Worm (Caenorhabditis elegans) whole organism, mixed stage, embryonic: ENCODE data around the gene clec-261.
"Not testable (repeated sequence)": the region's sequence is repeated elsewhere in the genome, so short reads cannot be mapped to it uniquely, and the experiment has no call there.

Experiments
- M03D4.4 ChIP-seq: sonication (generic microtip); optimal IDR thresholded peaks from 2 replicates; lab custom pipeline; 2017; ENCODE audit warnings: mild to moderate bottlenecking, missing genetic modification characterization, missing compliant biosample characterization
- bed-3 ChIP-seq: fragments of 200-800 bp; sonication (Bioruptor generic); optimal IDR thresholded peaks from 3 replicates; lab custom pipeline; 2018; ENCODE audit warnings: mild to moderate bottlenecking, missing genetic modification characterization, moderate library complexity, missing compliant biosample characterization
- blmp-1 ChIP-seq: fragments of 150-350 bp; optimal IDR thresholded peaks from 2 replicates; lab custom pipeline; 2014; ENCODE audit warnings: missing biosample characterization, missing genetic modification characterization
- ceh-39 ChIP-seq: fragments of 150-350 bp; optimal IDR thresholded peaks from 2 replicates; lab custom pipeline; 2014; ENCODE audit warnings: missing biosample characterization, missing genetic modification characterization
- ceh-43 ChIP-seq: fragments of 200-800 bp; sonication (Bioruptor generic); optimal IDR thresholded peaks from 2 replicates; lab custom pipeline; 2018; ENCODE audit warnings: mild to moderate bottlenecking, missing genetic modification characterization, moderate library complexity, missing compliant biosample characterization
- ceh-83 ChIP-seq: fragments of 200-800 bp; sonication (Bioruptor generic); optimal IDR thresholded peaks from 2 replicates; lab custom pipeline; 2018; ENCODE audit warnings: mild to moderate bottlenecking, missing genetic modification characterization, missing compliant biosample characterization
- cnd-1 ChIP-seq: fragments of 200-800 bp; sonication (Bioruptor generic); optimal IDR thresholded peaks from 2 replicates; lab custom pipeline; 2018; ENCODE audit warnings: mild to moderate bottlenecking, missing genetic modification characterization, missing compliant biosample characterization
- drap-1 ChIP-seq: fragments of 200-800 bp; sonication (Bioruptor generic); optimal IDR thresholded peaks from 3 replicates; lab custom pipeline; 2018; ENCODE audit warnings: mild to moderate bottlenecking, missing genetic modification characterization, missing compliant biosample characterization
- elt-1 ChIP-seq: sonication (generic microtip); optimal IDR thresholded peaks from 2 replicates; lab custom pipeline; 2017; ENCODE audit warnings: missing genetic modification characterization, mild to moderate bottlenecking, missing compliant biosample characterization, antibody characterized with exemption, moderate library complexity, borderline replicate concordance; ENCODE audit not compliant: insufficient read depth
- flh-1 ChIP-seq: fragments of 200-800 bp; sonication (Bioruptor generic); optimal IDR thresholded peaks from 2 replicates; lab custom pipeline; 2018; ENCODE audit warnings: mild to moderate bottlenecking, missing genetic modification characterization, moderate library complexity, missing compliant biosample characterization
- lin-13 ChIP-seq: fragments of 150-350 bp; optimal IDR thresholded peaks from 2 replicates; lab custom pipeline; 2014; ENCODE audit warnings: missing biosample characterization, missing genetic modification characterization
- lin-32 ChIP-seq: fragments of 200-800 bp; sonication (Bioruptor generic); optimal IDR thresholded peaks from 2 replicates; lab custom pipeline; 2018; ENCODE audit warnings: mild to moderate bottlenecking, missing genetic modification characterization, missing compliant biosample characterization
- lsy-2 ChIP-seq: fragments of 150-350 bp; optimal IDR thresholded peaks from 2 replicates; lab custom pipeline; 2014; ENCODE audit warnings: missing biosample characterization, missing genetic modification characterization
- mab-5 ChIP-seq: fragments of 150-350 bp; optimal IDR thresholded peaks from 2 replicates; lab custom pipeline; 2014; ENCODE audit warnings: missing biosample characterization, missing genetic modification characterization
- mep-1 ChIP-seq: fragments of 150-350 bp; optimal IDR thresholded peaks from 2 replicates; lab custom pipeline; 2017; ENCODE audit warnings: missing biosample characterization, missing genetic modification reagents, missing genetic modification characterization, inconsistent platforms
- mls-2 ChIP-seq: sonication (generic microtip); optimal IDR thresholded peaks from 2 replicates; lab custom pipeline; 2016; ENCODE audit warnings: mild to moderate bottlenecking, missing genetic modification characterization, moderate library complexity, missing compliant biosample characterization
- nhr-237 ChIP-seq: fragments of 150-350 bp; optimal IDR thresholded peaks from 2 replicates; lab custom pipeline; 2014; ENCODE audit warnings: missing biosample characterization, missing genetic modification characterization
- nhr-28 ChIP-seq: fragments of 150-350 bp; optimal IDR thresholded peaks from 2 replicates; lab custom pipeline; 2014; ENCODE audit warnings: missing biosample characterization, missing genetic modification characterization
- nhr-76 ChIP-seq: sonication (generic microtip); optimal IDR thresholded peaks from 2 replicates; lab custom pipeline; 2017; ENCODE audit warnings: missing biosample characterization, missing genetic modification characterization
- sem-2 ChIP-seq: fragments of 200-800 bp; sonication (Bioruptor generic); optimal IDR thresholded peaks from 2 replicates; lab custom pipeline; 2018; ENCODE audit warnings: mild to moderate bottlenecking, missing genetic modification characterization, missing compliant biosample characterization
- sptf-1 ChIP-seq: sonication (generic microtip); optimal IDR thresholded peaks from 2 replicates; lab custom pipeline; 2017; ENCODE audit warnings: mild to moderate bottlenecking, missing genetic modification characterization, moderate library complexity, missing compliant biosample characterization
- tbx-8 ChIP-seq: fragments of 200-800 bp; sonication (Bioruptor generic); optimal IDR thresholded peaks from 2 replicates; lab custom pipeline; 2018; ENCODE audit warnings: mild to moderate bottlenecking, missing genetic modification characterization, moderate library complexity, missing compliant biosample characterization
- unc-120 ChIP-seq: sonication (generic microtip); optimal IDR thresholded peaks from 2 replicates; lab custom pipeline; 2017; ENCODE audit warnings: missing genetic modification characterization, missing compliant biosample characterization; ENCODE audit not compliant: poor library complexity, severe bottlenecking
- unc-39 ChIP-seq: fragments of 150-350 bp; optimal IDR thresholded peaks from 2 replicates; lab custom pipeline; 2014; ENCODE audit warnings: missing biosample characterization, missing genetic modification characterization
- unc-62 ChIP-seq: fragments of 150-350 bp; optimal IDR thresholded peaks from 2 replicates; lab custom pipeline; 2014; ENCODE audit warnings: missing biosample characterization, missing genetic modification reagents, missing genetic modification characterization
- zip-8 ChIP-seq: fragments of 150-350 bp; optimal IDR thresholded peaks from 2 replicates; lab custom pipeline; 2014; ENCODE audit warnings: missing biosample characterization, missing genetic modification characterization
- ztf-11 ChIP-seq: fragments of 150-350 bp; optimal IDR thresholded peaks from 2 replicates; lab custom pipeline; 2014; ENCODE audit warnings: missing biosample characterization, missing genetic modification characterization

Gene clec-261

ce11 chrV:20311519-20311918 lies 17.2 kb upstream of the clec-261 start, which contains the start of gene clec-262:
clec-262 (plus strand) TSS chrV:20311819.
- TF ChIP-seq unc-62 (GFP tag; lab: Kevin White, UChicago) (no peak), nhr-28 (tag; lab: Kevin White, UChicago) (no peak), cnd-1 (no peak), M03D4.4 (no peak), sptf-1 (tag; lab: Kevin White, UChicago) (no peak), blmp-1 (tag; lab: Kevin White, UChicago) (no peak), flh-1 (GFP tag; lab: Kevin White, UChicago) (no peak), lin-32 (GFP tag; lab: Kevin White, UChicago) (no peak), unc-39 (tag; lab: Kevin White, UChicago) (no peak), mep-1 (tag; lab: Kevin White, UChicago) (no peak), drap-1 (GFP tag; lab: Kevin White, UChicago) (no peak), elt-1 (tag; lab: Kevin White, UChicago) (no peak), lsy-2 (tag; lab: Kevin White, UChicago) (no peak), mls-2 (tag; lab: Kevin White, UChicago) (no peak), ceh-39 (tag; lab: Kevin White, UChicago) (no peak), ceh-83 (GFP tag; lab: Kevin White, UChicago) (no peak)

DNA sequence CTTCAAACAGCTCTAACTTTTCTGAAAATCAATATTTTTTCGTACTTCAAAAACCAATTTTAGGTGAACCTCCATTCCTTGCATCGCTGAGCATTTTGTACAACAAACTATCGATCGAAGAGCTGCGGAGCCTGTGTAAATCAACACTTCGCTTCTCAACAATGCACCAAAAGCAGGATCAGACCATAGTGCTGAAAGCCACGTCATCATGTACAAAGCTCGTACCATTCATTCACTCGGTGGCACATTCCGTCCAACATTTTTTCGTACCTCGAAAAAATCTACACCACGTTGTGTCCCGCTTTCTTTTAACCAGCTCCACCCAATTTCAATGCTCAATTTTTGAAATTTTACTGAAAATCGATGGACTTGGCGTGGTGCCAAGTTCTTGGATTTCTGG lies 16.3 kb upstream of the clec-261 start, which contains the start of gene ZC15.10:
TSS of gene ZC15.10 (plus strand) at position 162 of the 400 bp plus-strand sequence.
- no peak for TF ChIP-seq ztf-11 (tag; lab: Kevin White, UChicago)
- no peak for TF ChIP-seq cnd-1
- no peak for TF ChIP-seq mep-1 (tag; lab: Kevin White, UChicago)
- TF ChIP-seq nhr-76 (tag; lab: Kevin White, UChicago), result no peak
- TF ChIP-seq zip-8 (tag; lab: Kevin White, UChicago), result no peak
- no peak for TF ChIP-seq M03D4.4
- TF ChIP-seq lsy-2 (tag; lab: Kevin White, UChicago), result no peak
- TF ChIP-seq nhr-237 (tag; lab: Kevin White, UChicago), result no peak
- no peak for TF ChIP-seq nhr-28 (tag; lab: Kevin White, UChicago)
- TF ChIP-seq unc-120 (tag; lab: Kevin White, UChicago), result no peak
- no peak for TF ChIP-seq mab-5 (tag; lab: Kevin White, UChicago)
- no peak for TF ChIP-seq sem-2 (GFP tag; lab: Kevin White, UChicago)
- TF ChIP-seq lin-13 (tag; lab: Kevin White, UChicago), result no peak

- TF ChIP-seq zip-8 (tag; lab: Kevin White, UChicago) (no peak), ceh-43 (GFP tag; lab: Kevin White, UChicago) (no peak), tbx-8 (GFP tag; lab: Kevin White, UChicago) (no peak), blmp-1 (tag; lab: Kevin White, UChicago) (no peak), sptf-1 (tag; lab: Kevin White, UChicago) (no peak), ceh-39 (tag; lab: Kevin White, UChicago) (no peak)
Observed at ce11 chrV:20305803-20306202, 11.5 kb upstream of the clec-261 start, which contains the start of gene ZC15.1. ZC15.1 (plus strand) TSS chrV:20306103.

ce11 chrV:20303288-20303687 lies 9.0 kb upstream of the clec-261 start, which contains the start of gene ZC15.3:
ZC15.3 (plus strand) TSS chrV:20303588.
- not testable (repeated sequence) for TF ChIP-seq ceh-43 (GFP tag; lab: Kevin White, UChicago); ceh-83 (GFP tag; lab: Kevin White, UChicago); ceh-39 (tag; lab: Kevin White, UChicago)

DNA sequence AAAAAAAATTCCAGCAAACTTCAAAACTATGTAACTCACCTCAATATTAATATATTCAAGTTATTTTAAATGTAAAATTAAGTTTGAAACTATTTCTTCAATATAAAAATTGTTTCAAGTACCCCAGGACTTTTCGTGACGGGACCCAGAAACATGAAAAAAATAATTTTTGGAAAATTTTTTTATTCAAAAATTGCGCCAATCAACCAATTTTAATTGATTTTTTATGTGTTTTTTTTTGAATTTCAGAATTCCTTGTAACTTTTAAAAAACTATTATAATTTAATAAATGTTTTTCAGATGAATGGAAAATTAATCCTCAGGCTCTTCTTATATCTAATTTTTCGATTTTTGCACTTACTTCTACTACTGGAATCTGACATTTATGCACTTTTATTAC lies 3.4 kb upstream of the clec-261 start, which contains the start of gene ZC15.5:
TSS of gene ZC15.5 (plus strand) at position 301 of the 400 bp plus-strand sequence.
- no peak for TF ChIP-seq cnd-1
- no peak for TF ChIP-seq ceh-83 (GFP tag; lab: Kevin White, UChicago)
- no peak for TF ChIP-seq mep-1 (tag; lab: Kevin White, UChicago)
- no peak for TF ChIP-seq nhr-237 (tag; lab: Kevin White, UChicago)

DNA sequence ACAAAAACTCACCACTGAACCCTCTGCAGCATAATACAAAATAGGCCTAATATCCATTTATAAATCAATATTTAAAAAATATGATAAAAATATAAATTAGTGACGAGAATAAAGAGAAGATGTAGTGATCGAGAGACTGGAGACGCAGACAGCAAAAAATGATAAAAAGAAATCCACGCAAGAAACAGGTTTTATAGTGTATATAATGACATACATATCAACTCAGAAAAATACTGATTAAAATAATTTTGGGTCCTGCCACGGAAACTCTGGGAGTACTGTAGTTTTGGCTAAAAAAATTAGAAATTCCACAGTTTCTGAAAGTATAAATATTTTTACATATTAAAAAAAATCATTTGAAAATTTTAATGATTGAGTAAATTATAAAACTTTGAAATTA lies 5.0 kb downstream of the clec-261 start, which contains the start of gene mlt-4:
TSS of gene mlt-4 (minus strand) at position 101 of the 400 bp plus-strand sequence.
- TF ChIP-seq ztf-11 (tag; lab: Kevin White, UChicago) (no peak), tbx-8 (GFP tag; lab: Kevin White, UChicago) (no peak), M03D4.4 (no peak), bed-3 (GFP tag; lab: Kevin White, UChicago) (no peak), mep-1 (tag; lab: Kevin White, UChicago) (no peak), lsy-2 (tag; lab: Kevin White, UChicago) (no peak), unc-62 (GFP tag; lab: Kevin White, UChicago) (no peak), nhr-76 (tag; lab: Kevin White, UChicago) (no peak), ceh-83 (GFP tag; lab: Kevin White, UChicago) (no peak), sptf-1 (tag; lab: Kevin White, UChicago) (no peak)
